Fruit fly (Drosophila melanogaster): ENCODE data around the gene Efa6.

Gene Efa6

DNA sequence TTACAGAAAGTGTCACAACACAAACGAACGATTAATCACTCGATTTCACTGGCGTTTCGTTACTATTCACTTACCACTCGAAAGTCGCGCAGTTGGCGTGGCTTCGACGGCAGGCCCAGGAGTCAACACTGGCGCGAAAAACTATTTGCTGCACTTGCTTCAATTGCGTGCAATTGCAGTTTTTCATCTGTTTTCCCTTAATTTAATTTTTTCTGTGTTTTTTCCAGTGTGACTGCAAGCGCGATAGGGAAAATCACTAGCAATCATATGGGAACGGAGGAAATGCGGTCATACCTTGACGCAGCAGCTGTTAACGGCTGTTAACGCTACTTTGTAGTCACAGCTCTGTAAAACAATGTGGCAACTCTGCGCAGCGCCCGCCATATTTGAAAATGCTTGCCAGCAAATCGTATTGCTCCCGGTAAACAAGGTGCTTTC, 40.0 kb upstream of the Efa6 start, which contains the start of gene AdipoR (continued):
- peak; percentile 31 for TF ChIP-seq Hmr (GFP tag; optimal IDR thresholded peaks at IDR 0.05)
- TF ChIP-seq CG14667 (GFP tag; IDR thresholded peaks at IDR 0.05), result no peak
- TF ChIP-seq cwo (GFP tag; optimal IDR thresholded peaks at IDR 0.05), result no peak
- TF ChIP-seq Opbp (GFP tag; IDR thresholded peaks at IDR 0.05; ENCODE audit: partially characterized antibody), result peak; percentile 63; the same call in 1 of the 3 replicates
- no peak for TF ChIP-seq CG6272 (GFP tag; IDR thresholded peaks at IDR 0.05)
- no peak for TF ChIP-seq mld (GFP tag; IDR thresholded peaks at IDR 0.05; ENCODE audit: partially characterized antibody)
- TF ChIP-seq D19B (GFP tag; optimal IDR thresholded peaks at IDR 0.05), result no peak
- TF ChIP-seq CG2129 (GFP tag; IDR thresholded peaks at IDR 0.05; ENCODE audit: partially characterized antibody), result no peak
- TF ChIP-seq sob (GFP tag; IDR thresholded peaks at IDR 0.05), result peak; percentile 12; the same call in 1 of the 2 replicates
- peak; percentile 33 for TF ChIP-seq dm (GFP tag; optimal IDR thresholded peaks at IDR 0.05)
- no peak for TF ChIP-seq Awh (GFP tag; IDR thresholded peaks at IDR 0.05)
- TF ChIP-seq trh (GFP tag; optimal IDR thresholded peaks at IDR 0.05), result no peak
- TF ChIP-seq cas (GFP tag; IDR thresholded peaks at IDR 0.05), result no peak
- peak; percentile 78 for TF ChIP-seq CG3847 (GFP tag; IDR thresholded peaks at IDR 0.05)
- TF ChIP-seq CG4854 (GFP tag; optimal IDR thresholded peaks at IDR 0.05), result no peak
- no peak for TF ChIP-seq CG11696 (GFP tag; IDR thresholded peaks at IDR 0.05)
- no peak for TF ChIP-seq insv (GFP tag; optimal IDR thresholded peaks at IDR 0.05)
- peak; percentile 37 for TF ChIP-seq CG11504 (tag; optimal IDR thresholded peaks at IDR 0.05)
- TF ChIP-seq CG18262 (tag; optimal IDR thresholded peaks at IDR 0.05), result no peak
- no peak for TF ChIP-seq emc (GFP tag; optimal IDR thresholded peaks at IDR 0.05)
- no peak for TF ChIP-seq CG17328 (GFP tag; IDR thresholded peaks at IDR 0.05)
- TF ChIP-seq hth (optimal IDR thresholded peaks at IDR 0.05), result no peak
- no peak for TF ChIP-seq abd-A (tag; optimal IDR thresholded peaks at IDR 0.05)
- TF ChIP-seq sisA (GFP tag; IDR thresholded peaks at IDR 0.05), result no peak
- TF ChIP-seq Hey (tag; optimal IDR thresholded peaks at IDR 0.05), result no peak
- TF ChIP-seq nerfin-2 (GFP tag; IDR thresholded peaks at IDR 0.05; ENCODE audit: partially characterized antibody), result no peak
- TF ChIP-seq Neu2 (GFP tag; optimal IDR thresholded peaks at IDR 0.05; ENCODE audit: borderline replicate concordance), result no peak
- no peak for TF ChIP-seq CkIIα-i1 (GFP tag; IDR thresholded peaks at IDR 0.05)
- TF ChIP-seq CG8924 (tag; optimal IDR thresholded peaks at IDR 0.05), result peak; percentile 42
- no peak for TF ChIP-seq CG4730 (GFP tag; IDR thresholded peaks at IDR 0.05)
- TF ChIP-seq CG12299 (tag; optimal IDR thresholded peaks at IDR 0.05), result peak; percentile 32
- TF ChIP-seq Doc3 (GFP tag; IDR thresholded peaks at IDR 0.05; ENCODE audit: partially characterized antibody), result no peak
- TF ChIP-seq shn (GFP tag; optimal IDR thresholded peaks at IDR 0.05), result no peak
- no peak for TF ChIP-seq dati (GFP tag; IDR thresholded peaks at IDR 0.05)
- peak; percentile 97 for TF ChIP-seq Dp (GFP tag; optimal IDR thresholded peaks at IDR 0.05)
- TF ChIP-seq Hand (GFP tag; optimal IDR thresholded peaks at IDR 0.05), result no peak
- no peak for TF ChIP-seq Camta (GFP tag; optimal IDR thresholded peaks at IDR 0.05)
- TF ChIP-seq CG14710 (tag; optimal IDR thresholded peaks at IDR 0.05), result peak; percentile 80
- peak; percentile 74 for TF ChIP-seq Myb (GFP tag; optimal IDR thresholded peaks at IDR 0.05)
- TF ChIP-seq ewg (GFP tag; optimal IDR thresholded peaks at IDR 0.05), result peak; percentile 62
- TF ChIP-seq CG1792 (GFP tag; optimal IDR thresholded peaks at IDR 0.05), result no peak
- no peak for TF ChIP-seq tup (GFP tag; optimal IDR thresholded peaks at IDR 0.05)
- TF ChIP-seq Elba2 (GFP tag; optimal IDR thresholded peaks at IDR 0.05), result no peak
- TF ChIP-seq trem (tag; optimal IDR thresholded peaks at IDR 0.05), result peak; percentile 77
- no peak for TF ChIP-seq bowl (GFP tag; IDR thresholded peaks at IDR 0.05)
- peak; percentile 14 for TF ChIP-seq CG13775 (GFP tag; optimal IDR thresholded peaks at IDR 0.05)
- peak; percentile 83 for TF ChIP-seq sqz (GFP tag; optimal IDR thresholded peaks at IDR 0.05)
- peak; percentile 35 for TF ChIP-seq CG12391 (tag; optimal IDR thresholded peaks at IDR 0.05)
- peak; percentile 40 for TF ChIP-seq CG2712 (tag; optimal IDR thresholded peaks at IDR 0.05)
- no peak for TF ChIP-seq grn (GFP tag; optimal IDR thresholded peaks at IDR 0.05)
- TF ChIP-seq toy (GFP tag; IDR thresholded peaks at IDR 0.05), result no peak
